Worm (Caenorhabditis elegans): Measurements from ENCODE around the gene col-141.

- TF ChIP-seq ceh-31 (tag; optimal IDR thresholded peaks at IDR 0.05): no peak
- TF ChIP-seq unc-55 (GFP tag; optimal IDR thresholded peaks at IDR 0.05): no peak
Measured at ce11 chrV:6811863-6812262, 17.6 kb upstream of the col-141 start.
